Worm (Caenorhabditis elegans) whole organism, young adult: ENCODE data around the gene hpo-19.
A peak's percentile ranks its signal among the peaks of the same experiment; 100 is the strongest.

Source experiments
- B0035.1 ChIP-seq: sonication (generic microtip); optimal IDR thresholded peaks from 2 replicates; lab custom pipeline; 2016; ENCODE audit warnings: missing genetic modification characterization, mild to moderate bottlenecking, missing compliant biosample characterization, missing genotype, missing genetic modification reagents
- B0336.3 ChIP-seq: fragments of 200-800 bp; sonication (Bioruptor generic); IDR thresholded peaks from 2 replicates; pipeline ENCODE4 v1.3.6; 2022; ENCODE audit warnings: missing genetic modification characterization, missing compliant biosample characterization
- F10E7.11 ChIP-seq: sonication (generic microtip); optimal IDR thresholded peaks from 2 replicates; lab custom pipeline; 2017; ENCODE audit warnings: mild to moderate bottlenecking, missing genetic modification characterization, moderate library complexity, missing compliant biosample characterization
- F22D6.2 ChIP-seq: sonication (generic microtip); optimal IDR thresholded peaks from 2 replicates; lab custom pipeline; 2016; ENCODE audit warnings: mild to moderate bottlenecking, missing genetic modification characterization, missing compliant biosample characterization
- F39B2.1 ChIP-seq: fragments of 200-800 bp; sonication (Bioruptor generic); IDR thresholded peaks from 2 replicates; pipeline ENCODE4 v1.3.6; 2022; ENCODE audit warnings: missing genetic modification reagents, missing genetic modification characterization, missing compliant biosample characterization
- atf-7 ChIP-seq: sonication (generic microtip); optimal IDR thresholded peaks from 2 replicates; lab custom pipeline; 2017; ENCODE audit warnings: mild to moderate bottlenecking, missing genetic modification characterization, missing compliant biosample characterization
- ccch-3 ChIP-seq: fragments of 200-800 bp; sonication (Bioruptor generic); optimal IDR thresholded peaks from 2 replicates; lab custom pipeline; 2018; ENCODE audit warnings: mild to moderate bottlenecking, missing genetic modification characterization, missing compliant biosample characterization
- ceh-100 ChIP-seq: fragments of 200-800 bp; sonication (Bioruptor generic); IDR thresholded peaks from 2 replicates; pipeline ENCODE4 v1.3.6; 2022; ENCODE audit warnings: missing genetic modification reagents, missing genetic modification characterization, missing compliant biosample characterization
- ceh-91 ChIP-seq: fragments of 200-800 bp; sonication (Bioruptor generic); IDR thresholded peaks from 2 replicates; pipeline ENCODE4 v1.3.6; 2022; ENCODE audit warnings: missing genetic modification reagents, missing genetic modification characterization, missing compliant biosample characterization
- chd-7 ChIP-seq: sonication (generic microtip); optimal IDR thresholded peaks from 2 replicates; lab custom pipeline; 2016; ENCODE audit warnings: mild to moderate bottlenecking, missing genetic modification characterization, moderate library complexity, missing compliant biosample characterization
- dox-1 ChIP-seq: fragments of 200-800 bp; sonication (Bioruptor generic); IDR thresholded peaks from 2 replicates; pipeline ENCODE4 v1.3.6; 2022; ENCODE audit warnings: missing genetic modification reagents, missing genetic modification characterization, missing compliant biosample characterization
- dpl-1 ChIP-seq: fragments of 150-350 bp; optimal IDR thresholded peaks from 2 replicates; lab custom pipeline; 2014; ENCODE audit warnings: missing biosample characterization, missing genetic modification reagents, missing genetic modification characterization
- efl-1 ChIP-seq: fragments of 150-350 bp; optimal IDR thresholded peaks from 2 replicates; lab custom pipeline; 2014; ENCODE audit warnings: missing biosample characterization, missing genetic modification reagents, missing genetic modification characterization
- egl-44 ChIP-seq: fragments of 200-800 bp; sonication (Bioruptor generic); IDR thresholded peaks from 2 replicates; pipeline ENCODE4 v1.3.6; 2022; ENCODE audit warnings: missing genetic modification reagents, missing genetic modification characterization, missing compliant biosample characterization
- egrh-3 ChIP-seq: fragments of 200-800 bp; sonication (Bioruptor generic); IDR thresholded peaks from 2 replicates; pipeline ENCODE4 v1.3.6; 2022; ENCODE audit warnings: missing genetic modification reagents, missing genetic modification characterization, missing compliant biosample characterization
- ets-4 ChIP-seq: fragments of 200-800 bp; sonication (Bioruptor generic); optimal IDR thresholded peaks from 2 replicates; lab custom pipeline; 2018; ENCODE audit warnings: mild to moderate bottlenecking, missing genetic modification characterization, missing compliant biosample characterization
- him-1 ChIP-seq: sonication (generic microtip); optimal IDR thresholded peaks from 2 replicates; lab custom pipeline; 2016; ENCODE audit warnings: missing genotype, missing genetic modification reagents, missing genetic modification characterization, missing compliant biosample characterization
- let-607 ChIP-seq, 2 experiments: fragments of 200-800 bp in 1 of 2; sonication (Bioruptor generic) in 1 of 2; sonication (generic microtip) in 1 of 2; optimal IDR thresholded peaks; 2 replicates each; lab custom pipeline; 2016 to 2018; ENCODE audit warnings: mild to moderate bottlenecking in 2 of 2, missing compliant biosample characterization in 2 of 2, missing genetic modification characterization in 2 of 2, moderate library complexity in 2 of 2, missing genotype in 1 of 2
- lir-1 ChIP-seq: fragments of 200-800 bp; sonication (Bioruptor generic); conservative IDR thresholded peaks from 2 replicates; pipeline ENCODE4 v1.3.6; 2022; ENCODE audit warnings: missing genetic modification reagents, missing genetic modification characterization, missing compliant biosample characterization
- lsl-1 ChIP-seq: fragments of 200-800 bp; sonication (Bioruptor generic); optimal IDR thresholded peaks from 2 replicates; lab custom pipeline; 2018; ENCODE audit warnings: mild to moderate bottlenecking, missing genetic modification characterization, moderate library complexity, missing compliant biosample characterization
- madf-3 ChIP-seq: fragments of 200-800 bp; sonication (Bioruptor generic); IDR thresholded peaks from 2 replicates; pipeline ENCODE4 v1.3.6; 2022; ENCODE audit warnings: missing genetic modification reagents, missing genetic modification characterization, missing compliant biosample characterization
- mcd-1 ChIP-seq: fragments of 200-800 bp; sonication (Bioruptor generic); IDR thresholded peaks from 2 replicates; pipeline ENCODE4 v1.3.6; 2022; ENCODE audit warnings: missing genetic modification reagents, missing genetic modification characterization, missing compliant biosample characterization
- mel-28 ChIP-seq: sonication (generic microtip); optimal IDR thresholded peaks from 2 replicates; lab custom pipeline; 2016; ENCODE audit warnings: borderline replicate concordance, mild to moderate bottlenecking, missing genetic modification characterization, missing compliant biosample characterization
- nfyb-1 ChIP-seq: fragments of 200-800 bp; sonication (Bioruptor generic); IDR thresholded peaks from 2 replicates; pipeline ENCODE4 v1.3.6; 2022; ENCODE audit warnings: missing genetic modification reagents, missing genetic modification characterization, missing compliant biosample characterization
- nhr-179 ChIP-seq: sonication (generic microtip); optimal IDR thresholded peaks from 2 replicates; lab custom pipeline; 2016; ENCODE audit warnings: mild to moderate bottlenecking, missing genetic modification characterization, missing compliant biosample characterization
- nhr-80 ChIP-seq: sonication (generic microtip); optimal IDR thresholded peaks from 2 replicates; lab custom pipeline; 2016; ENCODE audit warnings: missing genetic modification characterization, missing compliant biosample characterization
- repo-1 ChIP-seq: sonication (generic microtip); optimal IDR thresholded peaks from 2 replicates; lab custom pipeline; 2017; ENCODE audit warnings: mild to moderate bottlenecking, missing genetic modification characterization, missing compliant biosample characterization
- snpc-1.1 ChIP-seq: sonication (generic microtip); optimal IDR thresholded peaks from 2 replicates; lab custom pipeline; 2017; ENCODE audit warnings: missing genetic modification characterization, mild to moderate bottlenecking, missing compliant biosample characterization, antibody characterized with exemption, moderate library complexity, missing genotype, missing genetic modification reagents; ENCODE audit not compliant: insufficient read depth
- snpc-4 ChIP-seq, 5 experiments: fragments of 150-350 bp in 1 of 5; sonication (generic microtip) in 4 of 5; optimal IDR thresholded peaks; 2 replicates each; lab custom pipeline; 2014 to 2018; ENCODE audit warnings: missing genetic modification characterization in 5 of 5, missing biosample characterization in 3 of 5, antibody characterized with exemption in 2 of 5, mild to moderate bottlenecking in 2 of 5, missing compliant biosample characterization in 2 of 5, missing genotype in 2 of 5, moderate library complexity in 2 of 5, missing genetic modification reagents in 1 of 5
- somi-1 ChIP-seq: fragments of 200-800 bp; sonication (Bioruptor generic); optimal IDR thresholded peaks from 2 replicates; lab custom pipeline; 2018; ENCODE audit warnings: mild to moderate bottlenecking, missing genetic modification characterization, missing compliant biosample characterization
- tbp1 ChIP-seq: fragments of 200-800 bp; sonication (Bioruptor generic); optimal IDR thresholded peaks from 2 replicates; lab custom pipeline; 2018; ENCODE audit warnings: mild to moderate bottlenecking, missing genetic modification characterization, missing compliant biosample characterization
- unc-130 ChIP-seq: sonication (generic microtip); optimal IDR thresholded peaks from 2 replicates; lab custom pipeline; 2016; ENCODE audit warnings: missing genetic modification reagents, missing genetic modification characterization, missing compliant biosample characterization
- ztf-22 ChIP-seq: fragments of 200-800 bp; sonication (Bioruptor generic); optimal IDR thresholded peaks from 2 replicates; lab custom pipeline; 2018; ENCODE audit warnings: mild to moderate bottlenecking, missing genetic modification characterization, moderate library complexity, missing compliant biosample characterization
- ztf-28 ChIP-seq: fragments of 200-800 bp; sonication (Bioruptor generic); IDR thresholded peaks from 2 replicates; pipeline ENCODE4 v1.3.6; 2022; ENCODE audit warnings: missing genetic modification reagents, missing genetic modification characterization, missing compliant biosample characterization

Gene hpo-19

ce11 chrV:6400950-6401551, 35.4 kb upstream of the hpo-19 start (continued):
- TF ChIP-seq dpl-1 (GFP tag; lab: Kevin White, UChicago) (no peak), chd-7 (tag; lab: Kevin White, UChicago) (no peak)

ce11 chrV:6407587-6407986, 28.9 kb upstream of the hpo-19 start:
- TF ChIP-seq mel-28 (tag; lab: Kevin White, UChicago): no peak
- peak; percentile 41 for TF ChIP-seq nhr-80 (tag; lab: Kevin White, UChicago)
- TF ChIP-seq, all 124 proteins: peak for 1

ce11 chrV:6408733-6409227, 27.7 kb upstream of the hpo-19 start, which contains the start of gene bcf-1:
Gene bcf-1, minus strand, starts transcription at chrV:6408783.
- TF ChIP-seq unc-130 (GFP tag; lab: Kevin White, UChicago): no peak
- TF ChIP-seq F39B2.1: no peak
- peak; percentile 70 for TF ChIP-seq nhr-80 (tag; lab: Kevin White, UChicago)

DNA sequence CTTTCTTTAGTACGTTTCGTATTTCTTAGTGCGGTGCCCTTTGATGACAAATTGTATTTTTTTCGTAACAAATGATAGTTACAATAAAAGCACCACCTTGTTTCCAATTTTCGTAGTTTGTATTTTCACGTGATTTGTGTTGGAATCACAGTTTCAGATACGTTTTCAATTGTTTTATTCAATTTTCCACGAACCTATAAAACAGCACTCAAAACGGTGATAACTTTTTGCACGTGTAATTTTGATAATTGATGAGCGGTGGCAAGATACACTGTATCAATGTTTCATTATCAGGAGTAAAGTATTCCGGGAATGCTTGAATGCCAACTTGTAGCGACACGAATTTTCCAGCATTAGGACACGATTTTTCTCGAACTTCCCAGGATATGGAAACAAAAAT, 25.3 kb upstream of the hpo-19 start:
- TF ChIP-seq atf-7 (tag; lab: Kevin White, UChicago) (peak; percentile 45), B0336.3 (no peak), nhr-80 (tag; lab: Kevin White, UChicago) (peak; percentile 74)
- TF ChIP-seq, all 124 proteins: peak for 2

DNA sequence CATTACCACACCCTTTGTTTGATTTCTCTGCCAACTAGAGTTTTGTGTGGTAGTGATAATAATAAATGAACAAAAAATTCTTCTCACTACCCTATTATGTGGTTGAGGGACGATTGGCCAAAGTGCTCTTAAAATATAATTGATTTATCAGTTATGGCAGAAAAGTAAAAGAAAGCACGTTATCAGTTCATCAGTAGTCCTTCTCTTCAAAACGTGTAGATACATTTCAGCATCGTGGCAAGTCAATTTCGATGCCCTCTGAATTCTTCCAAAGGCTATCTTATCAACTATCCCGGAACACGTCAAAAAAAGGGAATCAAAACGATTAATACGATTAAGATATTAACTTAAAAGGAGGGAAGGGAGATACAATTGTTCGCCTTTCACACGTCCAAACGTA, 23.4 kb upstream of the hpo-19 start:
- no peak for TF ChIP-seq efl-1 (GFP tag; lab: Kevin White, UChicago)
- peak; percentile 14 for TF ChIP-seq chd-7 (tag; lab: Kevin White, UChicago)
- TF ChIP-seq dpl-1 (GFP tag; lab: Kevin White, UChicago): no peak
- no peak for TF ChIP-seq F22D6.2
- TF ChIP-seq B0035.1: no peak
- TF ChIP-seq let-607 (tag; optimal IDR thresholded peaks at IDR 0.05; lab: Kevin White, UChicago): peak; percentile 78 to 82
- peak; percentile 51 for TF ChIP-seq ztf-22
- TF ChIP-seq atf-7 (tag; lab: Kevin White, UChicago): peak; percentile 69
- TF ChIP-seq F10E7.11: no peak
- peak; percentile 94 for TF ChIP-seq ets-4
- TF ChIP-seq dox-1: peak; percentile 51; the same call in 1 of the 2 replicates
- peak; percentile 96 for TF ChIP-seq nhr-80 (tag; lab: Kevin White, UChicago)
- TF ChIP-seq snpc-1.1 (tag; lab: Kevin White, UChicago): no peak
- peak; percentile 46; the same call in 1 of the 2 replicates for TF ChIP-seq egl-44

- TF ChIP-seq nhr-80 (tag; lab: Kevin White, UChicago) (peak; percentile 53), atf-7 (tag; lab: Kevin White, UChicago) (no peak), egrh-3 (GFP tag; lab: Robert Waterston, UW) (no peak), him-1 (no peak)
These were observed 22.0 kb upstream of the hpo-19 start for ce11 chrV:6414469-6414868.

DNA sequence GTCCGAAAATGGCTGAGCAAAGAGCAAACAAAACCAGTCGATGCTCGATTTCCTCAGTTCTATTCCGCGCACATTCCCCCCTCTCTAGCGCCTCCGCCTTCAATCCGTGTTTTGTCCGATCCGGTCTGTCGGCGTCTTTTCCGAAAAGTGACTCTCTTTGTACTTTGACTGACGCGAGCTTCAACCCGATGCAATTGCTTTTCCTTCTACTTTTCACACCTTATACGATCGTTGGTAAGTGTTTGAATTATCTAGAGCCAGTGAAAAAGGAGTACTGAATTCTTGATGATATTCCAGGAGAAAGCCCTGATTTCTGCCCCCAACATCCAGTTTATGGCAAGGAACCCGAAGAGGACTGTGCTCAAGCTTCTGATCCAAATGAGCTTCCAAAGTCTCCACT, 21.5 kb upstream of the hpo-19 start, which contains the start of gene cht-6:
Gene cht-6, plus strand, starts transcription at position 9 of the 400 bp plus-strand sequence.
- no peak for TF ChIP-seq tbp1
- TF ChIP-seq lir-1 (GFP tag; lab: Robert Waterston, UW): no peak
- TF ChIP-seq ztf-28 (GFP tag; lab: Robert Waterston, UW): no peak
- no peak for TF ChIP-seq ceh-91 (GFP tag; lab: Robert Waterston, UW)
- no peak for TF ChIP-seq dpl-1 (GFP tag; lab: Kevin White, UChicago)
- TF ChIP-seq lsl-1 (GFP tag; lab: Kevin White, UChicago): no peak
- no peak for TF ChIP-seq nfyb-1 (GFP tag; lab: Robert Waterston, UW)
- TF ChIP-seq somi-1: no peak
- TF ChIP-seq repo-1 (tag; lab: Kevin White, UChicago): no peak
- TF ChIP-seq madf-3 (GFP tag; lab: Robert Waterston, UW): no peak
- no peak for TF ChIP-seq mcd-1 (GFP tag; lab: Robert Waterston, UW)
- TF ChIP-seq snpc-4 (GFP tag; optimal IDR thresholded peaks at IDR 0.05; lab: Kevin White, UChicago): no peak
- no peak for TF ChIP-seq snpc-4 (tag; optimal IDR thresholded peaks at IDR 0.05; lab: Kevin White, UChicago)
- TF ChIP-seq nhr-179 (tag; lab: Kevin White, UChicago): no peak
- TF ChIP-seq ceh-100 (GFP tag; lab: Robert Waterston, UW): no peak
- TF ChIP-seq ccch-3: no peak
- TF ChIP-seq egrh-3 (GFP tag; lab: Robert Waterston, UW): no peak
